Worm (Caenorhabditis elegans) whole organism, young adult: Measurements from ENCODE around the gene nhr-96.

Source experiments
- F22D6.2 ChIP-seq: sonication (generic microtip); optimal IDR thresholded peaks from 2 replicates; lab custom pipeline; 2016; ENCODE audit warnings: mild to moderate bottlenecking, missing genetic modification characterization, missing compliant biosample characterization
- F57C9.4 ChIP-seq: sonication (generic microtip); optimal IDR thresholded peaks from 2 replicates; lab custom pipeline; 2017; ENCODE audit warnings: mild to moderate bottlenecking, missing genetic modification characterization, missing compliant biosample characterization
- Y79H2A.3 ChIP-seq: fragments of 200-800 bp; sonication (Bioruptor generic); conservative IDR thresholded peaks from 2 replicates; pipeline ENCODE4 v1.3.6; 2022; ENCODE audit warnings: missing genetic modification reagents, missing genetic modification characterization, missing compliant biosample characterization
- atf-7 ChIP-seq: sonication (generic microtip); optimal IDR thresholded peaks from 2 replicates; lab custom pipeline; 2017; ENCODE audit warnings: mild to moderate bottlenecking, missing genetic modification characterization, missing compliant biosample characterization
- hlh-12 ChIP-seq: sonication (generic microtip); optimal IDR thresholded peaks from 2 replicates; lab custom pipeline; 2016; ENCODE audit warnings: missing genetic modification characterization, missing compliant biosample characterization
- nhr-27 ChIP-seq: fragments of 200-800 bp; sonication (Bioruptor generic); optimal IDR thresholded peaks from 2 replicates; lab custom pipeline; 2018; ENCODE audit warnings: mild to moderate bottlenecking, missing genetic modification characterization, moderate library complexity, missing compliant biosample characterization
- rcor-1 ChIP-seq: fragments of 200-800 bp; sonication (Bioruptor generic); IDR thresholded peaks from 2 replicates; pipeline ENCODE4 v1.3.6; 2022; ENCODE audit warnings: missing genetic modification reagents, missing genetic modification characterization, missing compliant biosample characterization
- snpc-4 ChIP-seq, 5 experiments: fragments of 150-350 bp in 1 of 5; sonication (generic microtip) in 4 of 5; optimal IDR thresholded peaks; 2 replicates each; lab custom pipeline; 2014 to 2018; ENCODE audit warnings: missing genetic modification characterization in 5 of 5, missing biosample characterization in 3 of 5, antibody characterized with exemption in 2 of 5, mild to moderate bottlenecking in 2 of 5, missing compliant biosample characterization in 2 of 5, missing genotype in 2 of 5, moderate library complexity in 2 of 5, missing genetic modification reagents in 1 of 5

- TF ChIP-seq F57C9.4 (tag; lab: Kevin White, UChicago) (no peak), nhr-27 (no peak), atf-7 (tag; lab: Kevin White, UChicago) (no peak), Y79H2A.3 (no peak), rcor-1 (GFP tag; lab: Robert Waterston, UW) (no peak), snpc-4 (GFP tag; optimal IDR thresholded peaks at IDR 0.05; lab: Kevin White, UChicago) (no peak), snpc-4 (tag; optimal IDR thresholded peaks at IDR 0.05; lab: Kevin White, UChicago) (no peak), hlh-12 (tag; lab: Kevin White, UChicago) (no peak), F22D6.2 (tag; lab: Kevin White, UChicago) (no peak)
Measured at ce11 chrV:2250126-2250590, 16.9 kb downstream of the nhr-96 start, which contains the start of gene cyp-33C7.
